Fruit fly (Drosophila melanogaster) S2 (cell line): ENCODE data around the gene FASN1.

Experiments used
- CG8478 ChIP-seq: fragments of >200 bp; optimal IDR thresholded peaks from 2 replicates; lab custom pipeline; 2018
- CTCF ChIP-seq, 2 experiments: fragments of >200 bp; optimal IDR thresholded peaks; 2 replicates each; lab custom pipeline; 2018

- TF ChIP-seq CG8478 (no peak), CTCF (optimal IDR thresholded peaks at IDR 0.05; lab: Kevin White, UChicago) (no peak)
Observed at dm6 chr2L:3114887-3115286, 58.5 kb downstream of the FASN1 start.
